Fruit fly (Drosophila melanogaster): ENCODE data around the gene CG13312.

Gene CG13312

DNA sequence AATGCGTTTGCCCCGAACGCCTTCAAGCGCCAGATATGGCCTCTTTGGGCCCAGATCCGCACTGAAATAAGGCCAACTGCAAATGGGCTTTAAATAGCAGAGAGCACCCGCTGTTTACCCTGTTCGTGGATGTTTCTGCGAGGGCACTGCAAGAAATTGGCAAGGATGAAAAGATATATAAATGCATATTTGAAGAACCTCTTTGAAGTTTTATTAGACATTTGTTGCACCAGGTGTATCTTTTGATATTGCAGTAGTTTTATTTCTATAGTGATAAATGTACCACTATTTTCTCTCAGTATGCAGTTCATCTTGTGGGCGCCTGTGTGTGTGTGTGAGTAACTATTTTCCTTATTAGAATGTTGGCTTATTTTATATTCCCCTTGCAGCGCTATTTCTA is 6.5 kb upstream of the CG13312 start (continued):
- no peak for TF ChIP-seq crol (GFP tag; IDR thresholded peaks at IDR 0.05)
- TF ChIP-seq Rx (GFP tag; IDR thresholded peaks at IDR 0.05): peak; percentile 56
- peak; percentile 65; the same call in 2 of the 3 replicates for TF ChIP-seq ase (GFP tag; IDR thresholded peaks at IDR 0.05)
- no peak for TF ChIP-seq fd3F (GFP tag; optimal IDR thresholded peaks at IDR 0.05)
- TF ChIP-seq CG12299 (tag; optimal IDR thresholded peaks at IDR 0.05): no peak
- TF ChIP-seq Deaf1 (tag; optimal IDR thresholded peaks at IDR 0.05): no peak
- no peak for TF ChIP-seq prd (optimal IDR thresholded peaks at IDR 0.05)
- peak; percentile 92 for TF ChIP-seq prd (GFP tag; IDR thresholded peaks at IDR 0.05)
- no peak for TF ChIP-seq unc-4 (GFP tag; IDR thresholded peaks at IDR 0.05; ENCODE audit: partially characterized antibody)
- peak; percentile 17 for TF ChIP-seq Xbp1 (GFP tag; optimal IDR thresholded peaks at IDR 0.05)
- peak; percentile 13 for TF ChIP-seq CG17359 (tag; optimal IDR thresholded peaks at IDR 0.05)
- TF ChIP-seq nau (GFP tag; optimal IDR thresholded peaks at IDR 0.05): no peak
- TF ChIP-seq lmd (GFP tag; IDR thresholded peaks at IDR 0.05): peak; percentile 67
- peak; percentile 76 for TF ChIP-seq row (GFP tag; IDR thresholded peaks at IDR 0.05)
- peak; percentile 51 for TF ChIP-seq CG17328 (GFP tag; IDR thresholded peaks at IDR 0.05)
- peak; percentile 81 for TF ChIP-seq sisA (GFP tag; IDR thresholded peaks at IDR 0.05)
- no peak for TF ChIP-seq disco-r (GFP tag; optimal IDR thresholded peaks at IDR 0.05)
- no peak; the same call in 2 of the 3 replicates for TF ChIP-seq sr (GFP tag; IDR thresholded peaks at IDR 0.05)
- TF ChIP-seq CG15011 (GFP tag; optimal IDR thresholded peaks at IDR 0.05): no peak
- TF ChIP-seq CG3065 (GFP tag; optimal IDR thresholded peaks at IDR 0.05): no peak
- no peak for TF ChIP-seq z (GFP tag; IDR thresholded peaks at IDR 0.05)
- peak; percentile 25; the same call in 1 of the 2 replicates for TF ChIP-seq ap (GFP tag; IDR thresholded peaks at IDR 0.05)
- TF ChIP-seq CG13775 (GFP tag; optimal IDR thresholded peaks at IDR 0.05): no peak
- no peak for TF ChIP-seq Neu2 (GFP tag; optimal IDR thresholded peaks at IDR 0.05; ENCODE audit: borderline replicate concordance)
- no peak for TF ChIP-seq insv (GFP tag; optimal IDR thresholded peaks at IDR 0.05)
- no peak for TF ChIP-seq schlank (tag; optimal IDR thresholded peaks at IDR 0.05)
- TF ChIP-seq stc (GFP tag; IDR thresholded peaks at IDR 0.05): peak; percentile 48; the same call in 1 of the 2 replicates
- TF ChIP-seq mirr (GFP tag; optimal IDR thresholded peaks at IDR 0.05): no peak
- TF ChIP-seq CG15073 (GFP tag; optimal IDR thresholded peaks at IDR 0.05): no peak
- TF ChIP-seq CG14050 (GFP tag; IDR thresholded peaks at IDR 0.05): peak; percentile 40; the same call in 1 of the 3 replicates
- TF ChIP-seq fd102C (GFP tag; optimal IDR thresholded peaks at IDR 0.05): no peak
- TF ChIP-seq CG30403 (GFP tag; optimal IDR thresholded peaks at IDR 0.05): peak; percentile 25
- peak; percentile 8 for TF ChIP-seq tin (GFP tag; optimal IDR thresholded peaks at IDR 0.05)
- TF ChIP-seq gro (GFP tag; optimal IDR thresholded peaks at IDR 0.05): no peak
- TF ChIP-seq Dip2 (GFP tag; IDR thresholded peaks at IDR 0.05): no peak
- no peak for TF ChIP-seq CG1529 (GFP tag; optimal IDR thresholded peaks at IDR 0.05)
- TF ChIP-seq Jarid2 (GFP tag; optimal IDR thresholded peaks at IDR 0.05): no peak
- peak; percentile 70 for TF ChIP-seq CG10366 (GFP tag; IDR thresholded peaks at IDR 0.05)
- peak; percentile 73 for TF ChIP-seq ara (GFP tag; IDR thresholded peaks at IDR 0.05)
- 0 out of 2 replicates have a peak, but pooled peaks have one; percentile 24 for TF ChIP-seq CG14014 (GFP tag; IDR thresholded peaks at IDR 0.05)
- no peak for TF ChIP-seq CG2712 (tag; optimal IDR thresholded peaks at IDR 0.05)
- TF ChIP-seq CG13624 (GFP tag; optimal IDR thresholded peaks at IDR 0.05): no peak
- TF ChIP-seq CG4730 (GFP tag; IDR thresholded peaks at IDR 0.05): peak; percentile 46; the same call in 1 of the 2 replicates
- no peak for TF ChIP-seq CG13287 (GFP tag; IDR thresholded peaks at IDR 0.05; ENCODE audit: partially characterized antibody)
- peak; percentile 46; the same call in 1 of the 2 replicates for TF ChIP-seq E2f1 (GFP tag; IDR thresholded peaks at IDR 0.05)
- TF ChIP-seq ash1 (GFP tag; optimal IDR thresholded peaks at IDR 0.05): no peak
- TF ChIP-seq hth (optimal IDR thresholded peaks at IDR 0.05): no peak
- TF ChIP-seq CG1233 (GFP tag; optimal IDR thresholded peaks at IDR 0.05): no peak
- peak; percentile 53; the same call in 1 of the 2 replicates for TF ChIP-seq wor (GFP tag; IDR thresholded peaks at IDR 0.05)
- peak; percentile 62; the same call in 1 of the 2 replicates for TF ChIP-seq vvl (GFP tag; IDR thresholded peaks at IDR 0.05)
- TF ChIP-seq Dip3 (GFP tag; optimal IDR thresholded peaks at IDR 0.05): no peak
- TF ChIP-seq CG15601 (tag; optimal IDR thresholded peaks at IDR 0.05): no peak
- no peak for TF ChIP-seq gcm2 (GFP tag; optimal IDR thresholded peaks at IDR 0.05)
